Fruit fly (Drosophila melanogaster) whole organism, embryonic: ENCODE data around the gene CG18661.

Experiments
- Ada2b ChIP-seq: fragments of 200-800 bp; sonication (Bioruptor generic); IDR thresholded peaks from 2 replicates; pipeline ENCODE4 v1.3.6; 2022; ENCODE audit warnings: missing biosample characterization, missing genetic modification characterization
- Atf3 ChIP-seq: fragments of 200-800 bp; sonication (Bioruptor generic); optimal IDR thresholded peaks from 3 replicates; lab custom pipeline; 2016; ENCODE audit warnings: missing biosample characterization, missing genetic modification characterization
- Awh ChIP-seq: fragments of 200-800 bp; sonication (Bioruptor generic); IDR thresholded peaks from 2 replicates; pipeline ENCODE4, ENCODE4 v1.3.6; 2022; ENCODE audit warnings: missing biosample characterization, missing genetic modification characterization
- Bteb2 ChIP-seq: fragments of 200-800 bp; sonication (Bioruptor generic); optimal IDR thresholded peaks from 2 replicates; lab custom pipeline; 2016; ENCODE audit warnings: missing biosample characterization, missing genetic modification characterization
- CG10654 ChIP-seq: fragments of 200-800 bp; sonication (Bioruptor generic); optimal IDR thresholded peaks from 2 replicates; lab custom pipeline; 2016; ENCODE audit warnings: missing biosample characterization, missing genetic modification characterization
- CG11093 ChIP-seq: fragments of 200-800 bp; sonication (Bioruptor generic); IDR thresholded peaks from 3 replicates; pipeline ENCODE4 v1.3.6; 2022; ENCODE audit warnings: missing biosample characterization, missing genetic modification characterization
- CG11456 ChIP-seq: fragments of 200-800 bp; sonication (Bioruptor generic); IDR thresholded peaks from 3 replicates; pipeline ENCODE4 v1.3.6; 2022; ENCODE audit warnings: missing biosample characterization, missing genetic modification characterization
- CG11504 ChIP-seq: fragments of 200-800 bp; sonication (Bioruptor generic); optimal IDR thresholded peaks from 3 replicates; lab custom pipeline; 2019; ENCODE audit warnings: missing biosample characterization, mild to moderate bottlenecking, missing genetic modification characterization, moderate library complexity
- CG12236 ChIP-seq: fragments of 200-800 bp; sonication (Bioruptor generic); optimal IDR thresholded peaks from 2 replicates; lab custom pipeline; 2016; ENCODE audit warnings: missing biosample characterization, missing genetic modification characterization
- CG13123 ChIP-seq: fragments of 200-800 bp; sonication (Bioruptor generic); optimal IDR thresholded peaks from 2 replicates; lab custom pipeline; 2016; ENCODE audit warnings: missing biosample characterization, missing genetic modification characterization
- CG13296 ChIP-seq: fragments of 200-800 bp; sonication (Bioruptor generic); optimal IDR thresholded peaks from 3 replicates; lab custom pipeline; 2018; ENCODE audit warnings: missing biosample characterization, mild to moderate bottlenecking, missing genetic modification characterization
- CG13624 ChIP-seq: fragments of 200-800 bp; sonication (Bioruptor generic); optimal IDR thresholded peaks from 2 replicates; lab custom pipeline; 2016; ENCODE audit warnings: missing biosample characterization, missing genetic modification characterization
- CG14441 ChIP-seq: fragments of 200-800 bp; sonication (Bioruptor generic); IDR thresholded peaks from 2 replicates; pipeline ENCODE4 v1.3.6; 2022; ENCODE audit warnings: missing biosample characterization, missing genetic modification characterization
- CG17359 ChIP-seq: fragments of 200-800 bp; sonication (Bioruptor generic); optimal IDR thresholded peaks from 3 replicates; lab custom pipeline; 2018; ENCODE audit warnings: missing biosample characterization, mild to moderate bottlenecking, missing genetic modification characterization, moderate library complexity
- CG18599 ChIP-seq: fragments of 200-800 bp; sonication (Bioruptor generic); optimal IDR thresholded peaks from 3 replicates; lab custom pipeline; 2017; ENCODE audit warnings: missing biosample characterization, missing genetic modification characterization, mild to moderate bottlenecking, moderate library complexity, missing genetic modification reagents
- CG2120 ChIP-seq: fragments of 200-800 bp; sonication (Bioruptor generic); optimal IDR thresholded peaks from 3 replicates; lab custom pipeline; 2016; ENCODE audit warnings: missing biosample characterization, missing genetic modification characterization
- CG31224 ChIP-seq: fragments of 200-800 bp; sonication (Bioruptor generic); IDR thresholded peaks from 2 replicates; pipeline ENCODE4 v1.3.6; 2022; ENCODE audit warnings: missing biosample characterization, missing genetic modification characterization
- CG32532 ChIP-seq: fragments of 200-800 bp; sonication (Bioruptor generic); IDR thresholded peaks from 2 replicates; pipeline ENCODE4 v1.3.6; 2022; ENCODE audit warnings: missing biosample characterization, missing genetic modification characterization
- CG34376 ChIP-seq: fragments of 200-800 bp; sonication (Bioruptor generic); optimal IDR thresholded peaks from 2 replicates; lab custom pipeline; 2018; ENCODE audit warnings: missing biosample characterization, mild to moderate bottlenecking, missing genetic modification characterization
- CG3995 ChIP-seq: fragments of 200-800 bp; sonication (Bioruptor generic); optimal IDR thresholded peaks from 3 replicates; lab custom pipeline; 2016; ENCODE audit warnings: missing biosample characterization, missing genetic modification characterization
- CG8924 ChIP-seq: fragments of 200-800 bp; optimal IDR thresholded peaks from 3 replicates; lab custom pipeline; 2019; ENCODE audit warnings: missing biosample characterization, mild to moderate bottlenecking, missing genetic modification characterization, moderate library complexity
- CG9609 ChIP-seq: fragments of 200-800 bp; sonication (Bioruptor generic); optimal IDR thresholded peaks from 3 replicates; lab custom pipeline; 2016; ENCODE audit warnings: missing biosample characterization, missing genetic modification characterization
- Doc2 ChIP-seq: fragments of 200-800 bp; sonication (Bioruptor generic); IDR thresholded peaks from 2 replicates; pipeline ENCODE4 v1.3.6; 2022; ENCODE audit warnings: missing biosample characterization, missing genetic modification characterization
- Med ChIP-seq: fragments of 200-800 bp; sonication (Bioruptor generic); peaks from one replicate; lab custom pipeline; 2016; ENCODE audit warnings: missing biosample characterization, missing genetic modification characterization, mild to moderate bottlenecking, inconsistent platforms, moderate library complexity
- NFAT ChIP-seq: fragments of 200-800 bp; sonication (Bioruptor generic); IDR thresholded peaks from 2 replicates; pipeline ENCODE4 v1.3.6; 2022; ENCODE audit warnings: missing biosample characterization, missing genetic modification characterization
- Pdp1 ChIP-seq, 2 experiments: fragments of 200-800 bp; sonication (Bioruptor generic); optimal IDR thresholded peaks; 3 replicates each; lab custom pipeline; 2016; ENCODE audit warnings: missing biosample characterization in 2 of 2, missing genetic modification characterization in 2 of 2, mild to moderate bottlenecking in 1 of 2, moderate library complexity in 1 of 2
- Ravus ChIP-seq: fragments of 200-800 bp; sonication (Bioruptor generic); IDR thresholded peaks from 2 replicates; pipeline ENCODE4 v1.3.6; 2022; ENCODE audit warnings: missing biosample characterization, missing genetic modification characterization
- Rfx ChIP-seq: fragments of 200-800 bp; sonication (Bioruptor generic); IDR thresholded peaks from 2 replicates; pipeline ENCODE4 v1.3.6; 2022; ENCODE audit warnings: missing biosample characterization, missing genetic modification characterization
- Side ChIP-seq: fragments of 200-800 bp; sonication (Bioruptor generic); optimal IDR thresholded peaks from 2 replicates; lab custom pipeline; 2016; ENCODE audit warnings: missing biosample characterization, missing genetic modification characterization
- TFAM ChIP-seq: fragments of 200-800 bp; sonication (Bioruptor generic); optimal IDR thresholded peaks from 2 replicates; lab custom pipeline; 2017; ENCODE audit warnings: missing biosample characterization, missing genetic modification characterization, inconsistent platforms
- Xrp1 ChIP-seq: fragments of 200-800 bp; sonication (Bioruptor generic); IDR thresholded peaks from 2 replicates; pipeline ENCODE4 v1.3.6; 2022; ENCODE audit warnings: missing biosample characterization, missing genetic modification characterization
- ara ChIP-seq: fragments of 200-800 bp; sonication (Bioruptor generic); IDR thresholded peaks from 2 replicates; pipeline ENCODE4 v1.3.6; 2022; ENCODE audit warnings: missing biosample characterization, missing genetic modification characterization
- chinmo ChIP-seq: fragments of 200-800 bp; sonication (Bioruptor generic); IDR thresholded peaks from 4 replicates; pipeline ENCODE4 v1.3.6; 2022; ENCODE audit warnings: missing biosample characterization, missing genetic modification characterization; ENCODE audit not compliant: partially characterized antibody
- cwo ChIP-seq: fragments of 200-800 bp; sonication (Bioruptor generic); optimal IDR thresholded peaks from 3 replicates; lab custom pipeline; 2017; ENCODE audit warnings: missing biosample characterization, missing genetic modification characterization, mild to moderate bottlenecking, moderate library complexity, missing genetic modification reagents
- exex ChIP-seq: fragments of 200-800 bp; sonication (Bioruptor generic); optimal IDR thresholded peaks from 4 replicates; lab custom pipeline; 2018; ENCODE audit warnings: missing biosample characterization, mild to moderate bottlenecking, missing genetic modification characterization, moderate library complexity
- gem ChIP-seq: fragments of 200-800 bp; sonication (Bioruptor generic); optimal IDR thresholded peaks from 2 replicates; lab custom pipeline; 2019; ENCODE audit warnings: missing biosample characterization, mild to moderate bottlenecking, missing genetic modification characterization, moderate library complexity
- grau ChIP-seq: fragments of 200-800 bp; optimal IDR thresholded peaks from 3 replicates; lab custom pipeline; 2019; ENCODE audit warnings: missing biosample characterization, mild to moderate bottlenecking, missing genetic modification characterization, moderate library complexity
- grn ChIP-seq: fragments of 200-800 bp; sonication (Bioruptor generic); optimal IDR thresholded peaks from 3 replicates; lab custom pipeline; 2017; ENCODE audit warnings: missing biosample characterization, missing genetic modification characterization
- gro ChIP-seq: fragments of 200-800 bp; sonication (Bioruptor generic); optimal IDR thresholded peaks from 2 replicates; lab custom pipeline; 2016; ENCODE audit warnings: missing biosample characterization, missing genetic modification characterization
- h ChIP-seq: fragments of >200 bp; optimal IDR thresholded peaks from 2 replicates; lab custom pipeline; 2017
- lilli ChIP-seq: fragments of 200-800 bp; sonication (Bioruptor generic); optimal IDR thresholded peaks from 3 replicates; lab custom pipeline; 2016; ENCODE audit warnings: missing biosample characterization, missing genetic modification characterization
- sd ChIP-seq: fragments of 200-800 bp; sonication (Bioruptor generic); optimal IDR thresholded peaks from 3 replicates; lab custom pipeline; 2018; ENCODE audit warnings: missing biosample characterization, mild to moderate bottlenecking, missing genetic modification characterization, moderate library complexity
- sens ChIP-seq: fragments of 200-800 bp; sonication (Bioruptor generic); peaks from one replicate; lab custom pipeline; 2016; ENCODE audit warnings: missing biosample characterization, missing genetic modification characterization
- slbo ChIP-seq: fragments of 200-800 bp; sonication (Bioruptor generic); IDR thresholded peaks from 2 replicates; pipeline ENCODE4 v1.3.6; 2022; ENCODE audit warnings: missing biosample characterization, missing genetic modification characterization
- sug ChIP-seq: fragments of 200-800 bp; optimal IDR thresholded peaks from 2 replicates; lab custom pipeline; 2019; ENCODE audit warnings: missing biosample characterization, mild to moderate bottlenecking, missing genetic modification characterization, moderate library complexity
- tna ChIP-seq: fragments of 200-800 bp; sonication (Bioruptor generic); IDR thresholded peaks from 2 replicates; pipeline ENCODE4 v1.3.6; 2022; ENCODE audit warnings: missing biosample characterization, missing genetic modification characterization; ENCODE audit not compliant: partially characterized antibody
- twi ChIP-seq: fragments of 200-800 bp; optimal IDR thresholded peaks from 2 replicates; lab custom pipeline; 2019; ENCODE audit warnings: missing biosample characterization, mild to moderate bottlenecking, missing genetic modification characterization, moderate library complexity
- zf30C ChIP-seq: fragments of 200-800 bp; sonication (Bioruptor generic); optimal IDR thresholded peaks from 3 replicates; lab custom pipeline; 2018; ENCODE audit warnings: missing biosample characterization, mild to moderate bottlenecking, missing genetic modification characterization

Gene CG18661

dm6 chr2L:8955597-8956335 is 41.6 kb upstream of the CG18661 start (continued):
- TF ChIP-seq CG2120 (GFP tag; lab: Kevin White, UChicago) (peak; percentile 27), CG31224 (GFP tag; lab: Robert Waterston, UW) (no peak), slbo (GFP tag; lab: Robert Waterston, UW) (peak; percentile 53), CG11456 (GFP tag; lab: Robert Waterston, UW) (no peak), CG32532 (peak; percentile 46; the same call in 1 of the 2 replicates), Med (GFP tag; lab: Kevin White, UChicago) (peak; percentile 73), CG13296 (GFP tag; lab: Kevin White, UChicago) (peak; percentile 26), lilli (peak; percentile 2), CG3995 (GFP tag; lab: Kevin White, UChicago) (peak; percentile 25), grau (tag; lab: Kevin White, UChicago) (peak; percentile 29)

DNA sequence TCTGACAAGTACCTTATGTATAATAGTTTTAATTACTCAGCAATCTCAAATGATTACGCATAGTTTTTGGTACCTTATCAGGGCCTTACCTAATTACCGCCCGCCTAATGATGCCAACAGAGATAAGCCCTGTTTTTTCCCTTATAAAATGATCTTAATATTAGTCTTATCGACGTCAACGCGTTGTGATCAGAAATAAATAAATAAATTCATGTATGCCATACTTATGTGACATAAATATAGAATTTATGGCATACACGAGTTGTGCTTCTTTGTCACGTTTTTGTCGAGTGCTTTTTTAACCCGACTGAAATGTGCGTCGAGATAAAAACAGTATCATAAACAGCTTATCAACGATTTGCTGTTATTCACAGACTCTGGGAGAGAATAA is 41.1 kb upstream of the CG18661 start:
- TF ChIP-seq ara (GFP tag; lab: Robert Waterston, UW) (no peak), NFAT (no peak), Atf3 (GFP tag; lab: Kevin White, UChicago) (no peak), CG12236 (no peak), sug (tag; lab: Kevin White, UChicago) (peak; percentile 46), CG9609 (GFP tag; lab: Kevin White, UChicago) (no peak), Bteb2 (no peak), CG17359 (tag; lab: Kevin White, UChicago) (no peak), CG13624 (GFP tag; lab: Kevin White, UChicago) (no peak), Rfx (GFP tag; lab: Robert Waterston, UW) (no peak), grn (GFP tag; lab: Kevin White, UChicago) (peak; percentile 62), sens (GFP tag; lab: Kevin White, UChicago) (peak; percentile 47), sd (tag; lab: Kevin White, UChicago) (peak; percentile 10), Side (no peak), Xrp1 (no peak), CG18599 (peak; percentile 19), CG34376 (peak; percentile 8), Doc2 (GFP tag; lab: Robert Waterston, UW) (no peak), Awh (GFP tag; lab: Robert Waterston, UW) (no peak), CG14441 (no peak), h (no peak), exex (tag; lab: Kevin White, UChicago) (peak; percentile 95), CG11093 (GFP tag; lab: Robert Waterston, UW) (no peak), CG13123 (GFP tag; lab: Kevin White, UChicago) (no peak), tna (no peak), CG10654 (no peak), Ravus (GFP tag; lab: Robert Waterston, UW) (no peak), Pdp1 (GFP tag; optimal IDR thresholded peaks at IDR 0.05; lab: Kevin White, UChicago) (peak in 1 of 2 experiments; percentile 56), gro (GFP tag; lab: Kevin White, UChicago) (no peak), cwo (GFP tag; lab: Kevin White, UChicago) (peak; percentile 93)

DNA sequence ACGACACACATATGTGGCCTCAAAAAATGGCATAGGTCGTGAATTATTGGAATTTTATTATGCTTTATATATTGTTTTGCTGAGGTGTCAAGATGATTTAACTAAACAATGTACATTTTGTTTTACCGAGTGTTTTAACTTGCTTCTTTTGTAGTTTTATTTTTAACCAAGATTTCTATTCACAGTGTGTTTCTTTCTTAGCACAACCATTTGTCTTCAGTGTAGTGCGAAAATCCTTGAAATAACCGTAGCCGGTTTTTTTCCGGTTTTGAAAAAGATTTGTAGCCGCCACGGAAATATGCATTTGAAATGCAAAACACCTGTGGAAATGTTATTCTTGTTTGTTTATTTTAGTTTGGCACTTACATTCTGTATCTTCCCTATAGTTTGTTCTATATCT is 40.3 kb upstream of the CG18661 start:
- TF ChIP-seq twi (tag; lab: Kevin White, UChicago) = peak; percentile 3
- TF ChIP-seq sens (GFP tag; lab: Kevin White, UChicago) = peak; percentile 72
- TF ChIP-seq gem (tag; lab: Kevin White, UChicago) = peak; percentile 70
- peak; percentile 20; the same call in 1 of the 2 replicates for TF ChIP-seq Ada2b (GFP tag; lab: Robert Waterston, UW)
- TF ChIP-seq chinmo (GFP tag; lab: Robert Waterston, UW) = 0 out of 4 replicates have a peak, but pooled peaks have one; percentile 32
- TF ChIP-seq CG8924 (tag; lab: Kevin White, UChicago) = no peak
- peak; percentile 0 for TF ChIP-seq CG11504 (tag; lab: Kevin White, UChicago)
- no peak for TF ChIP-seq TFAM (GFP tag; lab: Kevin White, UChicago)
- peak; percentile 52 for TF ChIP-seq zf30C (GFP tag; lab: Kevin White, UChicago)
